Worm (Caenorhabditis elegans) whole organism, young adult: ENCODE data around the gene F53A10.2.

Source experiments
- B0261.1 ChIP-seq: sonication (generic microtip); optimal IDR thresholded peaks from 2 replicates; lab custom pipeline; 2016; ENCODE audit warnings: mild to moderate bottlenecking, missing genetic modification characterization, moderate library complexity, missing compliant biosample characterization
- B0336.3 ChIP-seq: fragments of 200-800 bp; sonication (Bioruptor generic); IDR thresholded peaks from 2 replicates; pipeline ENCODE4 v1.3.6; 2022; ENCODE audit warnings: missing genetic modification characterization, missing compliant biosample characterization
- F22D6.2 ChIP-seq: sonication (generic microtip); optimal IDR thresholded peaks from 2 replicates; lab custom pipeline; 2016; ENCODE audit warnings: mild to moderate bottlenecking, missing genetic modification characterization, missing compliant biosample characterization
- F37B4.10 ChIP-seq: fragments of 200-800 bp; sonication (Bioruptor generic); IDR thresholded peaks from 2 replicates; pipeline ENCODE4 v1.3.6; 2022; ENCODE audit warnings: missing genetic modification characterization, missing compliant biosample characterization
- K11D2.4 ChIP-seq: fragments of 200-800 bp; sonication (Bioruptor generic); IDR thresholded peaks from 2 replicates; pipeline ENCODE4 v1.3.6; 2022; ENCODE audit warnings: missing genetic modification reagents, missing genetic modification characterization, missing compliant biosample characterization
- K12H6.12 ChIP-seq: fragments of 200-800 bp; sonication (Bioruptor generic); optimal IDR thresholded peaks from 2 replicates; lab custom pipeline; 2018; ENCODE audit warnings: mild to moderate bottlenecking, missing genetic modification characterization, missing compliant biosample characterization
- T07F8.4 ChIP-seq: sonication (generic microtip); optimal IDR thresholded peaks from 2 replicates; lab custom pipeline; 2016; ENCODE audit warnings: mild to moderate bottlenecking, missing genetic modification characterization, moderate library complexity, missing compliant biosample characterization
- T26A5.8 ChIP-seq: sonication (generic microtip); optimal IDR thresholded peaks from 2 replicates; lab custom pipeline; 2016; ENCODE audit warnings: missing genetic modification characterization, missing compliant biosample characterization
- Y56A3A.18 ChIP-seq: fragments of 200-800 bp; sonication (Bioruptor generic); IDR thresholded peaks from 2 replicates; pipeline ENCODE4 v1.3.6; 2022; ENCODE audit warnings: missing genetic modification reagents, missing genetic modification characterization, missing compliant biosample characterization
- Y95B8A.8 ChIP-seq: fragments of 200-800 bp; sonication (Bioruptor generic); IDR thresholded peaks from 2 replicates; pipeline ENCODE4 v1.3.6; 2022; ENCODE audit warnings: missing genetic modification reagents, missing genetic modification characterization, missing compliant biosample characterization
- ZK185.1 ChIP-seq: sonication (generic microtip); optimal IDR thresholded peaks from 2 replicates; lab custom pipeline; 2016; ENCODE audit warnings: mild to moderate bottlenecking, missing genetic modification characterization, missing compliant biosample characterization; ENCODE audit not compliant: poor library complexity, severe bottlenecking
- akir-1 ChIP-seq: fragments of 200-800 bp; sonication (Bioruptor generic); optimal IDR thresholded peaks from 2 replicates; lab custom pipeline; 2018; ENCODE audit warnings: mild to moderate bottlenecking, missing genetic modification characterization, moderate library complexity, missing compliant biosample characterization
- ama-1 ChIP-seq, 3 experiments: fragments of 150-350 bp in 1 of 3; sonication (generic microtip) in 2 of 3; optimal IDR thresholded peaks; 2 replicates each; lab custom pipeline; 2014 to 2018; ENCODE audit warnings: missing biosample characterization in 2 of 3, missing genetic modification characterization in 2 of 3, missing genetic modification reagents in 2 of 3
- aptf-2 ChIP-seq: fragments of 200-800 bp; sonication (Bioruptor generic); conservative IDR thresholded peaks from 2 replicates; pipeline ENCODE4 v1.3.6; 2022; ENCODE audit warnings: missing genetic modification reagents, missing genetic modification characterization, missing compliant biosample characterization
- bed-1 ChIP-seq: fragments of 200-800 bp; sonication (Bioruptor generic); IDR thresholded peaks from 2 replicates; pipeline ENCODE4 v1.3.6; 2022; ENCODE audit warnings: missing genetic modification reagents, missing genetic modification characterization, missing compliant biosample characterization
- ccch-3 ChIP-seq: fragments of 200-800 bp; sonication (Bioruptor generic); optimal IDR thresholded peaks from 2 replicates; lab custom pipeline; 2018; ENCODE audit warnings: mild to moderate bottlenecking, missing genetic modification characterization, missing compliant biosample characterization
- cebp-1 ChIP-seq, 2 experiments: fragments of 200-800 bp in 1 of 2; sonication (Bioruptor generic) in 1 of 2; sonication (generic microtip) in 1 of 2; IDR thresholded peaks in 1 of 2; optimal IDR thresholded peaks in 1 of 2; 2 replicates each; pipeline versions ENCODE4 v1.3.6 to Lab custom; 2017 to 2022; ENCODE audit warnings: missing compliant biosample characterization in 2 of 2, missing genetic modification characterization in 2 of 2, mild to moderate bottlenecking in 1 of 2, missing genetic modification reagents in 1 of 2, moderate library complexity in 1 of 2
- cebp-2 ChIP-seq: fragments of 200-800 bp; sonication (Bioruptor generic); IDR thresholded peaks from 2 replicates; pipeline ENCODE4 v1.3.6; 2022; ENCODE audit warnings: missing genetic modification characterization, missing compliant biosample characterization
- ceh-40 ChIP-seq: fragments of 200-800 bp; sonication (Bioruptor generic); IDR thresholded peaks from 2 replicates; pipeline ENCODE4 v1.3.6; 2022; ENCODE audit warnings: missing genetic modification characterization, missing compliant biosample characterization
- chd-7 ChIP-seq: sonication (generic microtip); optimal IDR thresholded peaks from 2 replicates; lab custom pipeline; 2016; ENCODE audit warnings: mild to moderate bottlenecking, missing genetic modification characterization, moderate library complexity, missing compliant biosample characterization
- dpl-1 ChIP-seq: fragments of 150-350 bp; optimal IDR thresholded peaks from 2 replicates; lab custom pipeline; 2014; ENCODE audit warnings: missing biosample characterization, missing genetic modification reagents, missing genetic modification characterization
- egrh-3 ChIP-seq: fragments of 200-800 bp; sonication (Bioruptor generic); IDR thresholded peaks from 2 replicates; pipeline ENCODE4 v1.3.6; 2022; ENCODE audit warnings: missing genetic modification reagents, missing genetic modification characterization, missing compliant biosample characterization
- ekl-4 ChIP-seq: fragments of 200-800 bp; sonication (Bioruptor generic); IDR thresholded peaks from 2 replicates; pipeline ENCODE4 v1.3.6; 2022; ENCODE audit warnings: missing genetic modification reagents, missing genetic modification characterization, missing compliant biosample characterization
- hlh-12 ChIP-seq: sonication (generic microtip); optimal IDR thresholded peaks from 2 replicates; lab custom pipeline; 2016; ENCODE audit warnings: missing genetic modification characterization, missing compliant biosample characterization
- hmg-20 ChIP-seq: fragments of 200-800 bp; sonication (Bioruptor generic); IDR thresholded peaks from 2 replicates; pipeline ENCODE4 v1.3.6; 2022; ENCODE audit warnings: missing genetic modification reagents, missing genetic modification characterization, missing compliant biosample characterization
- hrde-1 ChIP-seq: sonication (generic microtip); optimal IDR thresholded peaks from 2 replicates; lab custom pipeline; 2016; ENCODE audit warnings: missing genetic modification characterization, mild to moderate bottlenecking, missing compliant biosample characterization, moderate library complexity, missing genotype, missing genetic modification reagents, borderline replicate concordance
- let-526 ChIP-seq: fragments of 200-800 bp; sonication (Bioruptor generic); IDR thresholded peaks from 2 replicates; pipeline ENCODE4 v1.3.6; 2022; ENCODE audit warnings: missing genetic modification reagents, missing genetic modification characterization, missing compliant biosample characterization
- lin-54 ChIP-seq: fragments of 200-800 bp; sonication (Bioruptor generic); optimal IDR thresholded peaks from 2 replicates; lab custom pipeline; 2018; ENCODE audit warnings: mild to moderate bottlenecking, missing genetic modification characterization, missing compliant biosample characterization
- mel-28 ChIP-seq: sonication (generic microtip); optimal IDR thresholded peaks from 2 replicates; lab custom pipeline; 2016; ENCODE audit warnings: borderline replicate concordance, mild to moderate bottlenecking, missing genetic modification characterization, missing compliant biosample characterization
- mxl-1 ChIP-seq: sonication (generic microtip); optimal IDR thresholded peaks from 2 replicates; lab custom pipeline; 2016; ENCODE audit warnings: missing genetic modification characterization, missing compliant biosample characterization
- nfya-2 ChIP-seq: fragments of 200-800 bp; sonication (Bioruptor generic); IDR thresholded peaks from 2 replicates; pipeline ENCODE4 v1.3.6; 2022; ENCODE audit warnings: missing genetic modification reagents, missing genetic modification characterization, missing compliant biosample characterization
- nfyb-1 ChIP-seq: fragments of 200-800 bp; sonication (Bioruptor generic); IDR thresholded peaks from 2 replicates; pipeline ENCODE4 v1.3.6; 2022; ENCODE audit warnings: missing genetic modification reagents, missing genetic modification characterization, missing compliant biosample characterization
- nhr-179 ChIP-seq: sonication (generic microtip); optimal IDR thresholded peaks from 2 replicates; lab custom pipeline; 2016; ENCODE audit warnings: mild to moderate bottlenecking, missing genetic modification characterization, missing compliant biosample characterization
- nhr-27 ChIP-seq: fragments of 200-800 bp; sonication (Bioruptor generic); optimal IDR thresholded peaks from 2 replicates; lab custom pipeline; 2018; ENCODE audit warnings: mild to moderate bottlenecking, missing genetic modification characterization, moderate library complexity, missing compliant biosample characterization
- pbrm-1 ChIP-seq: fragments of 200-800 bp; sonication (Bioruptor generic); IDR thresholded peaks from 2 replicates; pipeline ENCODE4 v1.3.6; 2022; ENCODE audit warnings: missing genetic modification reagents, missing genetic modification characterization, missing compliant biosample characterization
- sdz-38 ChIP-seq: sonication (generic microtip); optimal IDR thresholded peaks from 2 replicates; lab custom pipeline; 2016; ENCODE audit warnings: missing genotype, missing genetic modification characterization, missing compliant biosample characterization
- sea-2 ChIP-seq: fragments of 200-800 bp; sonication (Bioruptor generic); IDR thresholded peaks from 2 replicates; pipeline ENCODE4 v1.3.6; 2022; ENCODE audit warnings: missing genetic modification characterization, missing compliant biosample characterization
- tbp1 ChIP-seq: fragments of 200-800 bp; sonication (Bioruptor generic); optimal IDR thresholded peaks from 2 replicates; lab custom pipeline; 2018; ENCODE audit warnings: mild to moderate bottlenecking, missing genetic modification characterization, missing compliant biosample characterization
- xnd-1 ChIP-seq: sonication (generic microtip); optimal IDR thresholded peaks from 2 replicates; lab custom pipeline; 2016; ENCODE audit warnings: missing genotype, missing genetic modification reagents, missing genetic modification characterization, missing compliant biosample characterization
- zfh-2 ChIP-seq: fragments of 200-800 bp; sonication (Bioruptor generic); conservative IDR thresholded peaks from 2 replicates; pipeline ENCODE4 v1.3.6; 2022; ENCODE audit warnings: missing genetic modification reagents, missing genetic modification characterization, missing compliant biosample characterization
- ztf-22 ChIP-seq: fragments of 200-800 bp; sonication (Bioruptor generic); optimal IDR thresholded peaks from 2 replicates; lab custom pipeline; 2018; ENCODE audit warnings: mild to moderate bottlenecking, missing genetic modification characterization, moderate library complexity, missing compliant biosample characterization
- ztf-3 ChIP-seq: fragments of 200-800 bp; sonication (Bioruptor generic); optimal IDR thresholded peaks from 2 replicates; lab custom pipeline; 2018; ENCODE audit warnings: mild to moderate bottlenecking, missing genetic modification characterization, missing compliant biosample characterization

F53A10.2 gene

DNA sequence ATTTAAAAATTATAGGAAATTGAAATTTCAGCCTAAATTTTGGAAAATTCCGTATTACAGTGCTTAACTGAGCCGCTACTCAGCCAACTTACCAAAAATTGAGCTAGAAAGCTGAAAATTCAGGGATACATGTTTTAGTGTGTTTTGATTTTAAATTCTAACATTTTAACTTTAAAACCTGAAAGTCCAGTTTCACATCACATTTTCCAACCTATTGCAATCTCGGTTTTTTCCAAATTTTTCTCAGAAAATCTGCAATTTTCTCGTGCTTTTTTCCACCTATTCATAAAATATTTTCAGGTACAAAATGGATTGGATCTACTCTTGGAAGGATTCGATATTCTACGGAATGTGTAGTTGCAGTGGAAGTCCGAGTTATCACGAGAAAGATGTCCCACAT lies at the start of gene F53A10.2:
Gene F53A10.2, plus strand, starts transcription at position 301 of the 400 bp plus-strand sequence.
- TF ChIP-seq F22D6.2 (tag; lab: Kevin White, UChicago) = no peak
- TF ChIP-seq mxl-1 = no peak
- TF ChIP-seq aptf-2 (GFP tag; lab: Robert Waterston, UW) = no peak
- TF ChIP-seq ekl-4 = no peak
- TF ChIP-seq ceh-40 (GFP tag; lab: Robert Waterston, UW) = no peak
- TF ChIP-seq let-526 (GFP tag; lab: Robert Waterston, UW) = no peak
- TF ChIP-seq K11D2.4 = no peak

- TF ChIP-seq ceh-40 (GFP tag; lab: Robert Waterston, UW) = no peak
- TF ChIP-seq cebp-1 (GFP tag; IDR thresholded peaks at IDR 0.05; lab: Robert Waterston, UW) = no peak
- no peak for TF ChIP-seq cebp-1 (tag; optimal IDR thresholded peaks at IDR 0.05; lab: Kevin White, UChicago)
- no peak for TF ChIP-seq T26A5.8 (tag; lab: Kevin White, UChicago)
- no peak for TF ChIP-seq tbp1 (GFP tag; lab: Kevin White, UChicago)
- no peak for TF ChIP-seq B0261.1
- TF ChIP-seq ccch-3 = no peak
- peak; percentile 37 for TF ChIP-seq nhr-179 (tag; lab: Kevin White, UChicago)
- no peak for TF ChIP-seq nhr-27 (tag; lab: Kevin White, UChicago)
- no peak for TF ChIP-seq bed-1 (GFP tag; lab: Robert Waterston, UW)
- TF ChIP-seq zfh-2 (GFP tag; lab: Robert Waterston, UW) = 0 out of 2 replicates have a peak, but pooled peaks have one; percentile 56
- TF ChIP-seq hlh-12 (tag; lab: Kevin White, UChicago) = no peak
- TF ChIP-seq sea-2 (GFP tag; lab: Robert Waterston, UW) = no peak
- TF ChIP-seq hmg-20 = no peak
- no peak for TF ChIP-seq mel-28 (tag; lab: Kevin White, UChicago)
- TF ChIP-seq cebp-2 (GFP tag; lab: Robert Waterston, UW) = no peak
- TF ChIP-seq ama-1 (optimal IDR thresholded peaks at IDR 0.05; lab: Kevin White, UChicago) = no peak
- no peak for TF ChIP-seq ama-1 (GFP tag; optimal IDR thresholded peaks at IDR 0.05; lab: Kevin White, UChicago)
- 0 out of 2 replicates have a peak, but pooled peaks have one; percentile 6 for TF ChIP-seq egrh-3 (GFP tag; lab: Robert Waterston, UW)
- TF ChIP-seq F37B4.10 (GFP tag; lab: Robert Waterston, UW) = no peak
These were observed 47.8 kb upstream of the F53A10.2 start for ce11 chrII:1149390-1149789.

DNA sequence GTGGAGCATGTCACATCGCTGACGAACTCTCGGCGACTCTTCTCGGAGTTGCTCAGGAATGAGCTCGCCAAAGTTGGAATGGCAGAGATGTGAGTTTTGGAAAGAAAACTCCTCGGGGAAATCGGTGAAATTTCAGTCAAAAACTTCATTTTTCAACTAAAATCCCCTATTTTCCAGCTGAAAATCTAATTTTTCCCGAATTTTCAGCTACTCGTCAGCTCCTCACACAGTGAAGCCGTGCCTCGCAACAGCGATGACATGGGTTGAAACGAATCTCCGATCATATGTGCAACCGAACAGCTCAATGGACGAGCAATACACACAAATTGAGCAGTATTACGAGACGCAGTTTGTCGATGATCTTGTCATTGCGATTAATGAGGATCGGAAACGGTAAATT lies 45.4 kb upstream of the F53A10.2 start:
- TF ChIP-seq K12H6.12 (tag; lab: Kevin White, UChicago) = no peak
- TF ChIP-seq Y56A3A.18 (GFP tag; lab: Robert Waterston, UW) = no peak
- TF ChIP-seq xnd-1 (tag; lab: Kevin White, UChicago) = no peak
- no peak for TF ChIP-seq sdz-38 (tag; lab: Kevin White, UChicago)
- no peak for TF ChIP-seq akir-1 (GFP tag; lab: Kevin White, UChicago)
- no peak for TF ChIP-seq ceh-40 (GFP tag; lab: Robert Waterston, UW)

- TF ChIP-seq chd-7 (tag; lab: Kevin White, UChicago) (peak; percentile 24), cebp-2 (GFP tag; lab: Robert Waterston, UW) (0 out of 2 replicates have a peak, but pooled peaks have one; percentile 12), B0336.3 (peak; percentile 45; the same call in 1 of the 2 replicates), nhr-27 (tag; lab: Kevin White, UChicago) (no peak), cebp-1 (GFP tag; IDR thresholded peaks at IDR 0.05; lab: Robert Waterston, UW) (no peak), cebp-1 (tag; optimal IDR thresholded peaks at IDR 0.05; lab: Kevin White, UChicago) (peak; percentile 25), T07F8.4 (tag; lab: Kevin White, UChicago) (no peak), ztf-3 (GFP tag; lab: Kevin White, UChicago) (no peak), ztf-22 (GFP tag; lab: Kevin White, UChicago) (no peak), ekl-4 (peak; percentile 42; the same call in 1 of the 2 replicates), nfya-2 (no peak), lin-54 (peak; percentile 42), ccch-3 (no peak), F22D6.2 (tag; lab: Kevin White, UChicago) (no peak), Y95B8A.8 (no peak), hrde-1 (peak; percentile 22), pbrm-1 (GFP tag; lab: Robert Waterston, UW) (0 out of 2 replicates have a peak, but pooled peaks have one; percentile 34), ZK185.1 (tag; lab: Kevin White, UChicago) (peak; percentile 20), dpl-1 (GFP tag; lab: Kevin White, UChicago) (no peak), nfyb-1 (GFP tag; lab: Robert Waterston, UW) (0 out of 2 replicates have a peak, but pooled peaks have one; percentile 8)
These were observed 44.4 kb upstream of the F53A10.2 start for ce11 chrII:1152732-1153131.
